Fruit fly (Drosophila melanogaster): ENCODE measurements around the gene Hers.

Gene Hers

dm6 chrX:19848342-19848793, 17.6 kb upstream of the Hers start (continued):
- peak; percentile 53 for TF ChIP-seq CG34224 (GFP tag; IDR thresholded peaks at IDR 0.05; ENCODE audit: partially characterized antibody)
- TF ChIP-seq kah (GFP tag; optimal IDR thresholded peaks at IDR 0.05) = peak; percentile 32
- no peak for TF ChIP-seq eve (GFP tag; optimal IDR thresholded peaks at IDR 0.05)
- peak; percentile 80 for TF ChIP-seq ab (GFP tag; optimal IDR thresholded peaks at IDR 0.05)
- TF ChIP-seq CG4854 (GFP tag; optimal IDR thresholded peaks at IDR 0.05) = peak; percentile 37
- TF ChIP-seq kni (GFP tag; optimal IDR thresholded peaks at IDR 0.05) = peak; percentile 62
- TF ChIP-seq CG8281 (tag; optimal IDR thresholded peaks at IDR 0.05) = no peak
- TF ChIP-seq sna (GFP tag; IDR thresholded peaks at IDR 0.05; ENCODE audit: partially characterized antibody) = peak; percentile 58; the same call in 1 of the 2 replicates
- TF ChIP-seq Sox102F (GFP tag; optimal IDR thresholded peaks at IDR 0.05) = peak; percentile 60
- no peak for TF ChIP-seq CG4617 (GFP tag; optimal IDR thresholded peaks at IDR 0.05; ENCODE audit: borderline replicate concordance)
- TF ChIP-seq CG15073 (GFP tag; optimal IDR thresholded peaks at IDR 0.05) = no peak
- peak; percentile 58; the same call in 1 of the 2 replicates for TF ChIP-seq HLH3B (GFP tag; IDR thresholded peaks at IDR 0.05)
- TF ChIP-seq Mad (GFP tag; optimal IDR thresholded peaks at IDR 0.05) = peak; percentile 67
- TF ChIP-seq jing (GFP tag; optimal IDR thresholded peaks at IDR 0.05) = no peak
- TF ChIP-seq H2.0 (GFP tag; IDR thresholded peaks at IDR 0.05) = peak; percentile 69
- TF ChIP-seq Oaz (GFP tag; IDR thresholded peaks at IDR 0.05) = peak; percentile 30; the same call in 1 of the 2 replicates
- peak; percentile 82 for TF ChIP-seq CG30403 (GFP tag; optimal IDR thresholded peaks at IDR 0.05)
- peak; percentile 62 to 72 for TF ChIP-seq chif (GFP tag; optimal IDR thresholded peaks at IDR 0.05)
- TF ChIP-seq NfI (GFP tag; optimal IDR thresholded peaks at IDR 0.05) = peak; percentile 74
- TF ChIP-seq CG1832 (GFP tag; optimal IDR thresholded peaks at IDR 0.05) = peak; percentile 48
- peak; percentile 11 for TF ChIP-seq emc (GFP tag; optimal IDR thresholded peaks at IDR 0.05)
- TF ChIP-seq ara (GFP tag; IDR thresholded peaks at IDR 0.05) = peak; percentile 25; the same call in 1 of the 2 replicates
- peak; percentile 74 for TF ChIP-seq lmd (GFP tag; IDR thresholded peaks at IDR 0.05)
- 0 out of 2 replicates have a peak, but pooled peaks have one; percentile 39 for TF ChIP-seq gsb (GFP tag; IDR thresholded peaks at IDR 0.05)
- TF ChIP-seq CG11093 (GFP tag; IDR thresholded peaks at IDR 0.05) = peak; percentile 60; the same call in 1 of the 3 replicates
- TF ChIP-seq CG18619 (GFP tag; optimal IDR thresholded peaks at IDR 0.05) = peak; percentile 43
- peak; percentile 66 for TF ChIP-seq CG10366 (GFP tag; IDR thresholded peaks at IDR 0.05)
- TF ChIP-seq pzg (GFP tag; optimal IDR thresholded peaks at IDR 0.05) = peak; percentile 59
- peak; percentile 69 for TF ChIP-seq esg (GFP tag; conservative IDR thresholded peaks at IDR 0.05)
- TF ChIP-seq odd (GFP tag; optimal IDR thresholded peaks at IDR 0.05) = peak; percentile 22
- peak; percentile 49 for TF ChIP-seq CG15696 (tag; optimal IDR thresholded peaks at IDR 0.05)
- TF ChIP-seq CG12744 (GFP tag; optimal IDR thresholded peaks at IDR 0.05) = peak; percentile 58
- peak; percentile 38 for TF ChIP-seq ac (GFP tag; optimal IDR thresholded peaks at IDR 0.05)
- no peak for TF ChIP-seq Dfd (GFP tag; optimal IDR thresholded peaks at IDR 0.05)
- peak; percentile 41; the same call in 1 of the 2 replicates for TF ChIP-seq CG17612 (GFP tag; IDR thresholded peaks at IDR 0.05)
- TF ChIP-seq sima (GFP tag; optimal IDR thresholded peaks at IDR 0.05) = peak; percentile 32
- TF ChIP-seq sug (tag; optimal IDR thresholded peaks at IDR 0.05) = peak; percentile 8
- TF ChIP-seq p53 (GFP tag; optimal IDR thresholded peaks at IDR 0.05) = peak; percentile 63
- peak; percentile 51 for TF ChIP-seq caup (GFP tag; optimal IDR thresholded peaks at IDR 0.05; ENCODE audit: severe bottlenecking)
- peak; percentile 67 for TF ChIP-seq CG13287 (GFP tag; IDR thresholded peaks at IDR 0.05; ENCODE audit: partially characterized antibody)
- peak; percentile 30 for TF ChIP-seq CrebB (tag; optimal IDR thresholded peaks at IDR 0.05)
- TF ChIP-seq CG34376 (GFP tag; optimal IDR thresholded peaks at IDR 0.05) = peak; percentile 27
- no peak for TF ChIP-seq bigmax (GFP tag; optimal IDR thresholded peaks at IDR 0.05)
- peak; percentile 75 for TF ChIP-seq NC2β (GFP tag; optimal IDR thresholded peaks at IDR 0.05)
- peak; percentile 99 for TF ChIP-seq CG9437 (GFP tag; optimal IDR thresholded peaks at IDR 0.05)
- TF ChIP-seq btn (GFP tag; optimal IDR thresholded peaks at IDR 0.05) = peak; percentile 57
- peak; percentile 88 for TF ChIP-seq CG15479 (GFP tag; optimal IDR thresholded peaks at IDR 0.05)
- peak; percentile 57 for TF ChIP-seq CG12219 (GFP tag; optimal IDR thresholded peaks at IDR 0.05)
- TF ChIP-seq CG17361 (GFP tag; IDR thresholded peaks at IDR 0.05) = peak; percentile 46; the same call in 1 of the 3 replicates
- TF ChIP-seq CG7987 (GFP tag; optimal IDR thresholded peaks at IDR 0.05) = peak; percentile 20
